Fruit fly (Drosophila melanogaster) whole organism: Measurements from ENCODE around the gene Act88F.

Source experiments
- CG8478 ChIP-seq: fragments of >200 bp; optimal IDR thresholded peaks from 2 replicates; lab custom pipeline; 2018; ENCODE audit warnings: inconsistent platforms
- Dll ChIP-seq: fragments of >200 bp; optimal IDR thresholded peaks from 2 replicates; lab custom pipeline; 2017
- EcR ChIP-seq, 2 experiments: fragments of >200 bp; optimal IDR thresholded peaks; 2 replicates each; lab custom pipeline; 2017; ENCODE audit warnings: missing biosample characterization in 2 of 2, missing genetic modification characterization in 2 of 2, missing genetic modification reagents in 2 of 2
- pan ChIP-seq: fragments of >200 bp; optimal IDR thresholded peaks from 2 replicates; lab custom pipeline; 2017
- psq ChIP-seq: fragments of >200 bp; optimal IDR thresholded peaks from 2 replicates; lab custom pipeline; 2017
- usp ChIP-seq: fragments of >200 bp; optimal IDR thresholded peaks from 2 replicates; lab custom pipeline; 2017; ENCODE audit warnings: missing biosample characterization, missing genetic modification characterization, mixed read lengths

The Act88F gene

dm6 chr3R:15439669-15440068 lies at the start of gene Act88F:
Act88F (plus strand) TSS chr3R:15439969.
- TF ChIP-seq Dll (lab: Kevin White, UChicago) (no peak), EcR (GFP tag; optimal IDR thresholded peaks at IDR 0.05; lab: Kevin White, UChicago) (no peak), pan (lab: Kevin White, UChicago) (no peak), usp (GFP tag; lab: Kevin White, UChicago) (no peak), CG8478 (lab: Kevin White, UChicago) (no peak), psq (lab: Kevin White, UChicago) (no peak)

- no peak for TF ChIP-seq Dll (lab: Kevin White, UChicago)
- TF ChIP-seq EcR (GFP tag; optimal IDR thresholded peaks at IDR 0.05; lab: Kevin White, UChicago), result no peak
These were observed 46.5 kb upstream of the Act88F start for dm6 chr3R:15393206-15393805.

dm6 chr3R:15402654-15403053 lies 37.1 kb upstream of the Act88F start:
- TF ChIP-seq EcR (GFP tag; optimal IDR thresholded peaks at IDR 0.05; lab: Kevin White, UChicago) (no peak), pan (lab: Kevin White, UChicago) (no peak), Dll (lab: Kevin White, UChicago) (no peak), psq (lab: Kevin White, UChicago) (no peak), usp (GFP tag; lab: Kevin White, UChicago) (no peak)

- no peak for TF ChIP-seq CG8478 (lab: Kevin White, UChicago)
- TF ChIP-seq pan (lab: Kevin White, UChicago), result no peak
- TF ChIP-seq EcR (GFP tag; optimal IDR thresholded peaks at IDR 0.05; lab: Kevin White, UChicago), result no peak
- TF ChIP-seq psq (lab: Kevin White, UChicago), result no peak
- TF ChIP-seq Dll (lab: Kevin White, UChicago), result no peak
- no peak for TF ChIP-seq usp (GFP tag; lab: Kevin White, UChicago)
These were observed 33.4 kb upstream of the Act88F start for dm6 chr3R:15406393-15406792.

dm6 chr3R:15407020-15407501 lies 32.7 kb upstream of the Act88F start, which contains the start of gene CG6125:
CG6125 (minus strand) TSS chr3R:15407070.
- TF ChIP-seq Dll (lab: Kevin White, UChicago) (no peak), pan (lab: Kevin White, UChicago) (no peak), CG8478 (lab: Kevin White, UChicago) (no peak), psq (lab: Kevin White, UChicago) (no peak), usp (GFP tag; lab: Kevin White, UChicago) (no peak), EcR (GFP tag; optimal IDR thresholded peaks at IDR 0.05; lab: Kevin White, UChicago) (no peak)

- TF ChIP-seq pan (lab: Kevin White, UChicago), result no peak
- TF ChIP-seq CG8478 (lab: Kevin White, UChicago), result no peak
- no peak for TF ChIP-seq Dll (lab: Kevin White, UChicago)
- no peak for TF ChIP-seq usp (GFP tag; lab: Kevin White, UChicago)
- TF ChIP-seq psq (lab: Kevin White, UChicago), result no peak
- TF ChIP-seq EcR (GFP tag; optimal IDR thresholded peaks at IDR 0.05; lab: Kevin White, UChicago), result no peak
These were observed 31.5 kb upstream of the Act88F start, which contains the start of gene Atx2 for dm6 chr3R:15408131-15408731. Atx2 (plus strand) TSS chr3R:15408423.

dm6 chr3R:15409110-15409771 lies 30.5 kb upstream of the Act88F start:
- TF ChIP-seq Dll (lab: Kevin White, UChicago) (no peak), CG8478 (lab: Kevin White, UChicago) (no peak), usp (GFP tag; lab: Kevin White, UChicago) (no peak), psq (lab: Kevin White, UChicago) (no peak), EcR (GFP tag; optimal IDR thresholded peaks at IDR 0.05; lab: Kevin White, UChicago) (no peak), pan (lab: Kevin White, UChicago) (no peak)

dm6 chr3R:15409772-15410688 lies 29.7 kb upstream of the Act88F start:
- TF ChIP-seq EcR (GFP tag; optimal IDR thresholded peaks at IDR 0.05; lab: Kevin White, UChicago), result no peak
- TF ChIP-seq usp (GFP tag; lab: Kevin White, UChicago), result no peak
- no peak for TF ChIP-seq Dll (lab: Kevin White, UChicago)
- no peak for TF ChIP-seq pan (lab: Kevin White, UChicago)
- no peak for TF ChIP-seq psq (lab: Kevin White, UChicago)
- no peak for TF ChIP-seq CG8478 (lab: Kevin White, UChicago)

- no peak for TF ChIP-seq usp (GFP tag; lab: Kevin White, UChicago)
- no peak for TF ChIP-seq CG8478 (lab: Kevin White, UChicago)
- TF ChIP-seq Dll (lab: Kevin White, UChicago), result no peak
- TF ChIP-seq psq (lab: Kevin White, UChicago), result no peak
- no peak for TF ChIP-seq pan (lab: Kevin White, UChicago)
- TF ChIP-seq EcR (GFP tag; optimal IDR thresholded peaks at IDR 0.05; lab: Kevin White, UChicago), result no peak
These were observed 28.8 kb upstream of the Act88F start for dm6 chr3R:15410689-15411587.
